Fruit fly (Drosophila melanogaster): ENCODE results near the gene CG17075.

CG17075 gene

dm6 chr2L:224599-225385 is 42.5 kb downstream of the CG17075 start:
- TF ChIP-seq CG8478 (optimal IDR thresholded peaks at IDR 0.05) (no peak), CTCF (optimal IDR thresholded peaks at IDR 0.05) (no peak)

- TF ChIP-seq CG8478 (optimal IDR thresholded peaks at IDR 0.05) = no peak
Observed at dm6 chr2L:223867-224598, 43.3 kb downstream of the CG17075 start.

dm6 chr2L:223351-223750 is 44.0 kb downstream of the CG17075 start:
- TF ChIP-seq CTCF (optimal IDR thresholded peaks at IDR 0.05) (no peak), CG8478 (optimal IDR thresholded peaks at IDR 0.05) (no peak)

dm6 chr2L:222867-223266 is 44.4 kb downstream of the CG17075 start:
- TF ChIP-seq CTCF (optimal IDR thresholded peaks at IDR 0.05) (no peak), CG8478 (optimal IDR thresholded peaks at IDR 0.05) (no peak)

- TF ChIP-seq CTCF (optimal IDR thresholded peaks at IDR 0.05) (no peak), CG8478 (optimal IDR thresholded peaks at IDR 0.05) (no peak)
Observed at dm6 chr2L:221939-222489, 45.3 kb downstream of the CG17075 start.

dm6 chr2L:221152-221551 is 46.2 kb downstream of the CG17075 start:
- no peak for TF ChIP-seq CG8478 (optimal IDR thresholded peaks at IDR 0.05)
- TF ChIP-seq CTCF (optimal IDR thresholded peaks at IDR 0.05) = no peak

dm6 chr2L:220509-220908 is 46.8 kb downstream of the CG17075 start:
- TF ChIP-seq CTCF (optimal IDR thresholded peaks at IDR 0.05) = no peak

- TF ChIP-seq CTCF (optimal IDR thresholded peaks at IDR 0.05) (no peak), CG8478 (optimal IDR thresholded peaks at IDR 0.05) (no peak)
Observed at dm6 chr2L:219441-220033, 47.8 kb downstream of the CG17075 start.
